Worm (Caenorhabditis elegans): Measurements from ENCODE around the gene nos-1.

Gene nos-1

ce11 chrII:10964748-10965147 is 11.8 kb upstream of the nos-1 start:
- TF ChIP-seq eyg-1 (tag; optimal IDR thresholded peaks at IDR 0.05) (no peak), C38D4.7 (GFP tag; optimal IDR thresholded peaks at IDR 0.05) (no peak), unc-42 (tag; optimal IDR thresholded peaks at IDR 0.05) (peak; percentile 51)

- TF ChIP-seq che-1 (tag; optimal IDR thresholded peaks at IDR 0.05) (no peak), nhr-232 (tag; optimal IDR thresholded peaks at IDR 0.05) (no peak), pax-1 (tag; optimal IDR thresholded peaks at IDR 0.05) (no peak), rnt-1 (tag; optimal IDR thresholded peaks at IDR 0.05) (no peak), fkh-6 (tag; optimal IDR thresholded peaks at IDR 0.05) (no peak), odd-2 (tag; optimal IDR thresholded peaks at IDR 0.05) (no peak), hlh-13 (GFP tag; optimal IDR thresholded peaks at IDR 0.05) (no peak), syd-9 (tag; optimal IDR thresholded peaks at IDR 0.05) (no peak), unc-42 (tag; optimal IDR thresholded peaks at IDR 0.05) (no peak), F13H6.1 (tag; optimal IDR thresholded peaks at IDR 0.05) (no peak), nhr-11 (tag; optimal IDR thresholded peaks at IDR 0.05) (no peak), C38D4.7 (GFP tag; optimal IDR thresholded peaks at IDR 0.05) (no peak), ets-4 (tag; optimal IDR thresholded peaks at IDR 0.05) (no peak), T23F11.4 (GFP tag; optimal IDR thresholded peaks at IDR 0.05) (no peak), pha-2 (tag; optimal IDR thresholded peaks at IDR 0.05) (no peak), dmd-4 (tag; optimal IDR thresholded peaks at IDR 0.05; ENCODE audit: borderline replicate concordance) (no peak)
These were observed 6.7 kb upstream of the nos-1 start for ce11 chrII:10959676-10960075.

- TF ChIP-seq hlh-13 (GFP tag; optimal IDR thresholded peaks at IDR 0.05): no peak
- TF ChIP-seq ceh-22 (tag; optimal IDR thresholded peaks at IDR 0.05): no peak
- no peak for TF ChIP-seq fkh-6 (tag; optimal IDR thresholded peaks at IDR 0.05)
- no peak for TF ChIP-seq Y22D7AL.16 (tag; optimal IDR thresholded peaks at IDR 0.05)
- no peak for TF ChIP-seq pha-2 (tag; optimal IDR thresholded peaks at IDR 0.05)
- TF ChIP-seq unc-86 (tag; optimal IDR thresholded peaks at IDR 0.05): no peak
- TF ChIP-seq dmd-4 (tag; optimal IDR thresholded peaks at IDR 0.05; ENCODE audit: borderline replicate concordance): no peak
- no peak for TF ChIP-seq pros-1 (tag; optimal IDR thresholded peaks at IDR 0.05)
- TF ChIP-seq ceh-48 (tag; optimal IDR thresholded peaks at IDR 0.05): no peak
- TF ChIP-seq lin-11 (tag; optimal IDR thresholded peaks at IDR 0.05): no peak
- TF ChIP-seq ceh-18 (tag; optimal IDR thresholded peaks at IDR 0.05): no peak
- no peak for TF ChIP-seq pag-3 (tag; optimal IDR thresholded peaks at IDR 0.05; ENCODE audit: borderline replicate concordance)
- TF ChIP-seq hlh-30 (tag; optimal IDR thresholded peaks at IDR 0.05; ENCODE audit: insufficient read depth): no peak
- no peak for TF ChIP-seq K02D7.2 (tag; optimal IDR thresholded peaks at IDR 0.05)
- TF ChIP-seq ttx-3 (tag; optimal IDR thresholded peaks at IDR 0.05): no peak
These were observed 6.2 kb upstream of the nos-1 start for ce11 chrII:10959138-10959537.

ce11 chrII:10956793-10957192 is 3.8 kb upstream of the nos-1 start, which contains the start of gene R03D7.8:
TSS of gene R03D7.8 (minus strand) at chrII:10956893.
- TF ChIP-seq ceh-6 (GFP tag; optimal IDR thresholded peaks at IDR 0.05): no peak

ce11 chrII:10955114-10955513 is 2.1 kb upstream of the nos-1 start:
- TF ChIP-seq ceh-48 (tag; optimal IDR thresholded peaks at IDR 0.05) (no peak), ahr-1 (tag; optimal IDR thresholded peaks at IDR 0.05) (no peak), ceh-22 (tag; optimal IDR thresholded peaks at IDR 0.05) (no peak), unc-55 (GFP tag; optimal IDR thresholded peaks at IDR 0.05) (no peak), pros-1 (tag; optimal IDR thresholded peaks at IDR 0.05) (no peak), zip-5 (tag; optimal IDR thresholded peaks at IDR 0.05) (no peak), ceh-9 (tag; optimal IDR thresholded peaks at IDR 0.05) (no peak)

ce11 chrII:10950107-10950679 is 2.8 kb downstream of the nos-1 start, which contains the start of gene gst-5:
TSS of gene gst-5 (plus strand) at chrII:10950352.
- TF ChIP-seq C08G9.2 (tag; optimal IDR thresholded peaks at IDR 0.05) (no peak), mec-3 (tag; optimal IDR thresholded peaks at IDR 0.05; ENCODE audit: borderline replicate concordance) (no peak), ceh-2 (tag; optimal IDR thresholded peaks at IDR 0.05) (no peak), ceh-24 (tag; optimal IDR thresholded peaks at IDR 0.05) (no peak), pag-3 (tag; optimal IDR thresholded peaks at IDR 0.05; ENCODE audit: borderline replicate concordance) (no peak), ceh-6 (GFP tag; optimal IDR thresholded peaks at IDR 0.05) (no peak), ets-4 (tag; optimal IDR thresholded peaks at IDR 0.05) (no peak), madf-2 (tag; optimal IDR thresholded peaks at IDR 0.05) (no peak), hlh-6 (tag; optimal IDR thresholded peaks at IDR 0.05) (no peak), unc-55 (GFP tag; optimal IDR thresholded peaks at IDR 0.05) (peak; percentile 50), hlh-13 (GFP tag; optimal IDR thresholded peaks at IDR 0.05) (no peak), zip-5 (tag; optimal IDR thresholded peaks at IDR 0.05) (no peak), eyg-1 (tag; optimal IDR thresholded peaks at IDR 0.05) (no peak), ceh-31 (tag; optimal IDR thresholded peaks at IDR 0.05) (peak; percentile 4), ceh-18 (tag; optimal IDR thresholded peaks at IDR 0.05) (peak; percentile 29), tbx-2 (tag; optimal IDR thresholded peaks at IDR 0.05) (no peak), rnt-1 (tag; optimal IDR thresholded peaks at IDR 0.05) (no peak), syd-9 (tag; optimal IDR thresholded peaks at IDR 0.05) (no peak), K09A11.1 (tag; optimal IDR thresholded peaks at IDR 0.05; ENCODE audit: insufficient read depth) (no peak)

Measured in whole organism, late embryonic.